Worm (Caenorhabditis elegans): Measurements from ENCODE around the gene dpy-31.

Gene dpy-31

DNA sequence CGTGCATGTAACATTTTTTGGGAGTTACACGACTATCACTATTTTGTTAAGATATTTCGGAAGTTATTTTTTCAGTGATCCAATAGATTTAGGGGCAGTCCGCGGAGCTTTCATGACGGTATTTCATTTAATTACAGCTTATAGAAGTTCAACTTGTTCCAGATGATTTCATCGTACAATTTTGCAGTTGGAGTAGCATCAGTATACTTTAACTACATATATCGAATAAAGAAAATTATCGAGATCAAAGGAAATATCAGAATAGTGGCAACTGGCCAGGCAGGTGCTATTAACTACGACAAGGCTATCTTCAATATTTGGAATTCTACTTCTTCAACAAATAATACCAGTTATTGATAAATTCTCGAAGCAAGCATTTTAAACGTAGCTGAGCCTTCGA lies 23.5 kb upstream of the dpy-31 start (continued):
- no peak for TF ChIP-seq zim-3 (tag; optimal IDR thresholded peaks at IDR 0.05)
- TF ChIP-seq F52B5.7 (tag; optimal IDR thresholded peaks at IDR 0.05) = peak; percentile 8
- TF ChIP-seq attf-3 (GFP tag; conservative IDR thresholded peaks at IDR 0.05) = no peak
- TF ChIP-seq nhr-80 (tag; optimal IDR thresholded peaks at IDR 0.05) = no peak
- peak; percentile 3 for TF ChIP-seq die-1 (tag; optimal IDR thresholded peaks at IDR 0.05)
- TF ChIP-seq F49E8.2 (tag; optimal IDR thresholded peaks at IDR 0.05; ENCODE audit: insufficient read depth) = peak; percentile 51
- TF ChIP-seq tlf-1 (GFP tag; optimal IDR thresholded peaks at IDR 0.05) = peak; percentile 66
- TF ChIP-seq F57A8.1 (GFP tag; optimal IDR thresholded peaks at IDR 0.05) = no peak
- peak; percentile 54; the same call in 1 of the 2 replicates for TF ChIP-seq Y95B8A.8 (GFP tag; IDR thresholded peaks at IDR 0.05)
- TF ChIP-seq D2030.7 (GFP tag; IDR thresholded peaks at IDR 0.05) = 0 out of 2 replicates have a peak, but pooled peaks have one; percentile 36
- peak; percentile 3 for TF ChIP-seq snpc-3.4 (tag; optimal IDR thresholded peaks at IDR 0.05)
- TF ChIP-seq athp-1 (tag; optimal IDR thresholded peaks at IDR 0.05) = peak; percentile 71
- TF ChIP-seq cebp-1 (GFP tag; IDR thresholded peaks at IDR 0.05) = no peak
- peak; percentile 54 for TF ChIP-seq cebp-1 (tag; optimal IDR thresholded peaks at IDR 0.05)
- no peak for TF ChIP-seq T26A5.8 (tag; optimal IDR thresholded peaks at IDR 0.05)
- no peak for TF ChIP-seq hrde-1 (tag; optimal IDR thresholded peaks at IDR 0.05; ENCODE audit: borderline replicate concordance)
- 0 out of 2 replicates have a peak, but pooled peaks have one; percentile 54 for TF ChIP-seq nfya-2 (GFP tag; IDR thresholded peaks at IDR 0.05)
- no peak for TF ChIP-seq T07F8.4 (tag; optimal IDR thresholded peaks at IDR 0.05)
- peak; percentile 11 for TF ChIP-seq snpc-1.3 (tag; optimal IDR thresholded peaks at IDR 0.05; ENCODE audit: insufficient read depth)
- no peak for TF ChIP-seq ZK185.1 (tag; optimal IDR thresholded peaks at IDR 0.05; ENCODE audit: poor library complexity, severe bottlenecking)
- no peak for TF ChIP-seq F22D6.2 (tag; optimal IDR thresholded peaks at IDR 0.05)
- TF ChIP-seq snpc-1.1 (tag; optimal IDR thresholded peaks at IDR 0.05; ENCODE audit: insufficient read depth) = no peak
- no peak for TF ChIP-seq pha-4 (tag; optimal IDR thresholded peaks at IDR 0.05)
- no peak for TF ChIP-seq ccch-3 (GFP tag; optimal IDR thresholded peaks at IDR 0.05)
- no peak for TF ChIP-seq ets-4 (GFP tag; optimal IDR thresholded peaks at IDR 0.05)
- TF ChIP-seq dox-1 (GFP tag; IDR thresholded peaks at IDR 0.05) = no peak
- no peak for TF ChIP-seq ceh-58 (GFP tag; IDR thresholded peaks at IDR 0.05)
- no peak for TF ChIP-seq lin-35 (GFP tag; optimal IDR thresholded peaks at IDR 0.05)
- peak; percentile 59; the same call in 1 of the 2 replicates for TF ChIP-seq F39B2.1 (GFP tag; IDR thresholded peaks at IDR 0.05)
- TF ChIP-seq sea-2 (GFP tag; IDR thresholded peaks at IDR 0.05) = no peak
- TF ChIP-seq xnd-1 (tag; optimal IDR thresholded peaks at IDR 0.05) = no peak
- no peak for TF ChIP-seq unc-62 (GFP tag; optimal IDR thresholded peaks at IDR 0.05)
- no peak for TF ChIP-seq efl-1 (GFP tag; optimal IDR thresholded peaks at IDR 0.05)
- no peak for TF ChIP-seq K11D2.4 (GFP tag; IDR thresholded peaks at IDR 0.05)
- TF ChIP-seq hsf-1 (GFP tag; IDR thresholded peaks at IDR 0.05) = peak; percentile 65; the same call in 1 of the 2 replicates

ce11 chrIII:7179538-7180301 lies 22.3 kb upstream of the dpy-31 start, which contains the start of the genes rps-14 and rpl-36:
Gene rps-14, minus strand, starts transcription at chrIII:7179588.
Gene rpl-36, plus strand, starts transcription at chrIII:7180251.
- TF ChIP-seq zim-3 (tag; optimal IDR thresholded peaks at IDR 0.05) (no peak), tbx-9 (tag; optimal IDR thresholded peaks at IDR 0.05; ENCODE audit: borderline replicate concordance) (no peak), ztf-18 (tag; optimal IDR thresholded peaks at IDR 0.05) (peak; percentile 1), hlh-12 (tag; optimal IDR thresholded peaks at IDR 0.05) (no peak), hsf-1 (GFP tag; IDR thresholded peaks at IDR 0.05) (no peak), ztf-6 (GFP tag; IDR thresholded peaks at IDR 0.05) (no peak), C06A6.2 (GFP tag; conservative IDR thresholded peaks at IDR 0.05) (no peak), snpc-1.1 (tag; optimal IDR thresholded peaks at IDR 0.05; ENCODE audit: insufficient read depth) (peak; percentile 40), C17E4.6 (GFP tag; IDR thresholded peaks at IDR 0.05) (no peak), sea-2 (GFP tag; IDR thresholded peaks at IDR 0.05) (no peak), F10E7.11 (tag; optimal IDR thresholded peaks at IDR 0.05) (no peak), snpc-1.3 (tag; optimal IDR thresholded peaks at IDR 0.05; ENCODE audit: insufficient read depth) (peak; percentile 71), mel-28 (tag; optimal IDR thresholded peaks at IDR 0.05; ENCODE audit: borderline replicate concordance) (no peak), ceh-100 (GFP tag; IDR thresholded peaks at IDR 0.05) (peak; percentile 61), attf-6 (GFP tag; IDR thresholded peaks at IDR 0.05) (no peak), ztf-3 (GFP tag; optimal IDR thresholded peaks at IDR 0.05) (no peak), nhr-120 (GFP tag; IDR thresholded peaks at IDR 0.05) (no peak), unc-62 (GFP tag; optimal IDR thresholded peaks at IDR 0.05) (no peak)
